Worm (Caenorhabditis elegans) whole organism, L4 larva: ENCODE data around the gene his-37.

Experiments used
- F49E8.2 ChIP-seq: sonication (generic microtip); optimal IDR thresholded peaks from 2 replicates; lab custom pipeline; 2016; ENCODE audit warnings: missing compliant biosample characterization, mild to moderate bottlenecking, missing genetic modification characterization, borderline replicate concordance
- lsy-2 ChIP-seq, 2 experiments: fragments of 150-350 bp in 1 of 2; sonication (generic microtip) in 1 of 2; optimal IDR thresholded peaks; 2 replicates each; lab custom pipeline; 2014 to 2017; ENCODE audit warnings: missing biosample characterization in 2 of 2, missing genetic modification characterization in 2 of 2
- mdl-1 ChIP-seq, 2 experiments: fragments of 150-350 bp in 1 of 2; sonication (generic microtip) in 1 of 2; optimal IDR thresholded peaks; 2 replicates each; lab custom pipeline; 2014 to 2017; ENCODE audit warnings: missing biosample characterization in 2 of 2, missing genetic modification characterization in 2 of 2
- mep-1 ChIP-seq: fragments of 150-350 bp; sonication (generic microtip); optimal IDR thresholded peaks from 3 replicates; lab custom pipeline; 2014; ENCODE audit warnings: missing biosample characterization, missing genetic modification characterization
- mxl-2 ChIP-seq: fragments of 200-800 bp; sonication (Bioruptor generic); conservative IDR thresholded peaks from 2 replicates; pipeline ENCODE4 v1.3.6; 2022; ENCODE audit warnings: missing genetic modification reagents, missing genetic modification characterization, missing compliant biosample characterization
- nhr-111 ChIP-seq: fragments of 200-800 bp; sonication (Bioruptor generic); optimal IDR thresholded peaks from 2 replicates; lab custom pipeline; 2018; ENCODE audit warnings: mild to moderate bottlenecking, missing genetic modification characterization, missing compliant biosample characterization
- pha-4 ChIP-seq, 2 experiments: fragments of 150-350 bp in 1 of 2; fragments of 200-800 bp in 1 of 2; sonication (Bioruptor generic) in 1 of 2; IDR thresholded peaks in 1 of 2; optimal IDR thresholded peaks in 1 of 2; 2 replicates each; pipeline versions ENCODE4 v1.3.6 to Lab custom; 2014 to 2022; ENCODE audit warnings: missing genetic modification characterization in 2 of 2, missing genetic modification reagents in 2 of 2, missing biosample characterization in 1 of 2, missing compliant biosample characterization in 1 of 2
- saeg-2 ChIP-seq: fragments of 200-800 bp; sonication (Bioruptor generic); IDR thresholded peaks from 2 replicates; pipeline ENCODE4 v1.3.6; 2022; ENCODE audit warnings: missing genetic modification reagents, missing genetic modification characterization, missing compliant biosample characterization
- snpc-4 ChIP-seq: fragments of 150-350 bp; optimal IDR thresholded peaks from 2 replicates; lab custom pipeline; 2014; ENCODE audit warnings: missing biosample characterization, missing genetic modification characterization
- ztf-11 ChIP-seq: fragments of 150-350 bp; optimal IDR thresholded peaks from 2 replicates; lab custom pipeline; 2014; ENCODE audit warnings: missing biosample characterization, missing genetic modification characterization

- TF ChIP-seq nhr-111 (GFP tag; lab: Kevin White, UChicago): no peak
- no peak for TF ChIP-seq snpc-4
- TF ChIP-seq mxl-2 (GFP tag; lab: Robert Waterston, UW): no peak
- no peak for TF ChIP-seq pha-4 (GFP tag; IDR thresholded peaks at IDR 0.05; lab: Robert Waterston, UW)
- TF ChIP-seq pha-4 (tag; optimal IDR thresholded peaks at IDR 0.05; lab: Kevin White, UChicago): no peak
- TF ChIP-seq lsy-2 (tag; optimal IDR thresholded peaks at IDR 0.05; lab: Kevin White, UChicago): no peak
- no peak for TF ChIP-seq mdl-1 (tag; optimal IDR thresholded peaks at IDR 0.05; lab: Kevin White, UChicago)
- TF ChIP-seq mep-1 (tag; lab: Kevin White, UChicago): no peak
- no peak for TF ChIP-seq saeg-2
- TF ChIP-seq F49E8.2 (tag; lab: Kevin White, UChicago): no peak
- no peak for TF ChIP-seq ztf-11
Observed at ce11 chrV:9527337-9527736, 19.6 kb upstream of the his-37 start.
